Fruit fly (Drosophila melanogaster): ENCODE results near the gene Irc.

The Irc gene

dm6 chr3R:16982108-16982707 lies 20.5 kb upstream of the Irc start, which contains the start of gene AhcyL2 (continued):
- no peak for TF ChIP-seq lz (GFP tag; optimal IDR thresholded peaks at IDR 0.05)
- no peak for TF ChIP-seq dac (GFP tag; optimal IDR thresholded peaks at IDR 0.05)
- no peak for TF ChIP-seq CG11902 (GFP tag; optimal IDR thresholded peaks at IDR 0.05)
- TF ChIP-seq Ets96B (tag; optimal IDR thresholded peaks at IDR 0.05), result no peak
- TF ChIP-seq salr (GFP tag; optimal IDR thresholded peaks at IDR 0.05), result no peak
- TF ChIP-seq CG8119 (GFP tag; IDR thresholded peaks at IDR 0.05), result no peak
- TF ChIP-seq vri (GFP tag; optimal IDR thresholded peaks at IDR 0.05), result peak; percentile 84
- no peak for TF ChIP-seq fd59A (GFP tag; optimal IDR thresholded peaks at IDR 0.05)
- TF ChIP-seq CG11294 (GFP tag; IDR thresholded peaks at IDR 0.05), result no peak
- TF ChIP-seq cyc (GFP tag; optimal IDR thresholded peaks at IDR 0.05), result no peak
- no peak for TF ChIP-seq CG7368 (GFP tag; optimal IDR thresholded peaks at IDR 0.05)

- TF ChIP-seq CG6276 (GFP tag; optimal IDR thresholded peaks at IDR 0.05), result no peak
- TF ChIP-seq Eip78C (GFP tag), result no peak
- TF ChIP-seq CG10669 (GFP tag; optimal IDR thresholded peaks at IDR 0.05), result no peak
- TF ChIP-seq vri (GFP tag; optimal IDR thresholded peaks at IDR 0.05), result no peak
- no peak for TF ChIP-seq acj6 (GFP tag; optimal IDR thresholded peaks at IDR 0.05)
- no peak for TF ChIP-seq Hr38 (GFP tag; optimal IDR thresholded peaks at IDR 0.05)
- no peak for TF ChIP-seq CG7368 (GFP tag; optimal IDR thresholded peaks at IDR 0.05)
- TF ChIP-seq CG8319 (GFP tag; optimal IDR thresholded peaks at IDR 0.05), result no peak
- no peak for TF ChIP-seq Hr4 (GFP tag; optimal IDR thresholded peaks at IDR 0.05)
- no peak for TF ChIP-seq CG15336 (GFP tag; IDR thresholded peaks at IDR 0.05)
- no peak for TF ChIP-seq OdsH (GFP tag; optimal IDR thresholded peaks at IDR 0.05)
Observed at dm6 chr3R:16983001-16983400, 19.7 kb upstream of the Irc start.

DNA sequence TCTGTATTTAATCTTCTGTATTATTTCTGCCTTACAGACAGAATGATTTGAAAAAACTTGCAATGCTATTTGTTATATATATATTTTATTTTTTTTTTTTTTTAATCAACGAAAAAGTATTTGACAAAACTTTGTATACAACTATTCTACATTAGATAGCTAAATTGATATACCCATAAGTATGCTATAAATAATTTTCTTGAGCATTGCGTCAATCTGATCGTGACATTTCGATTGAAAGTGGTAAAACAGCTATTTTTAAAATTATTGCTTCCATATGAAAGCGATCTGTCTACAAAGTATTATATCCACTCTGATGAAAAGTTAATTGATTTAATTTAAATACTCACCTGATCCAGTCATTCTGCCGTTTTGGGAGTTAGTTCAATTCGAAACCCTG lies 18.5 kb upstream of the Irc start:
- TF ChIP-seq CG8119 (GFP tag; IDR thresholded peaks at IDR 0.05) (no peak), Sox15 (GFP tag; optimal IDR thresholded peaks at IDR 0.05) (no peak), CG6792 (GFP tag; optimal IDR thresholded peaks at IDR 0.05) (no peak), CG10631 (GFP tag; optimal IDR thresholded peaks at IDR 0.05) (no peak), Eip75B (GFP tag; optimal IDR thresholded peaks at IDR 0.05) (no peak), lz (GFP tag; optimal IDR thresholded peaks at IDR 0.05) (no peak), dac (GFP tag; optimal IDR thresholded peaks at IDR 0.05) (no peak), CG11294 (GFP tag; IDR thresholded peaks at IDR 0.05) (no peak), vri (GFP tag; optimal IDR thresholded peaks at IDR 0.05) (no peak)

DNA sequence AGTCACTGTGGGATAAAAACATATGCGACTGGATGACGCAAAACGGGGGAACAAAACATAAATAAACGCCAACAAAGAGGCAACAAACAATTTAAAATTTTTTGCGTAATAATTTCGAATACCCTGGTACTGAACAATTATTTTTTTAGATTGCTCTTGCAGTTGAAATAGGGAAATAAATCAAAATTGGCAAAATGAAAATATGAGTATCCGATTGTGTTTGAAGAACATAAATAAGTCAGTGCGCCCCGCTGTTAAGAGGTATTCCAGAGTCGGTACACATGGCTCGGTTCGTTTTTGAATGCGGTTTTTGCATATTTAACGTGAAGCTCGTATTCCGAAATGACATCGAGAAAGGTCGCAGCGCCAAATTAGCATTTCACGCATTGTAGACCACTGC lies 17.1 kb upstream of the Irc start:
- TF ChIP-seq CG7368 (GFP tag; optimal IDR thresholded peaks at IDR 0.05), result no peak
- peak; percentile 77 for TF ChIP-seq lz (GFP tag; optimal IDR thresholded peaks at IDR 0.05)
- peak; percentile 70 for TF ChIP-seq Smox (GFP tag; optimal IDR thresholded peaks at IDR 0.05)
- no peak for TF ChIP-seq CG6163 (GFP tag; IDR thresholded peaks at IDR 0.05)
- peak; percentile 17 for TF ChIP-seq CG8632 (GFP tag; optimal IDR thresholded peaks at IDR 0.05)
- TF ChIP-seq CG10631 (GFP tag; optimal IDR thresholded peaks at IDR 0.05), result peak; percentile 5
- no peak for TF ChIP-seq fd59A (GFP tag; optimal IDR thresholded peaks at IDR 0.05)
- no peak for TF ChIP-seq fd85E (GFP tag; optimal IDR thresholded peaks at IDR 0.05)
- TF ChIP-seq CG15336 (GFP tag; IDR thresholded peaks at IDR 0.05), result 0 out of 2 replicates have a peak, but pooled peaks have one; percentile 16
- TF ChIP-seq topi (GFP tag; optimal IDR thresholded peaks at IDR 0.05), result peak; percentile 73
- TF ChIP-seq CG32006 (GFP tag; optimal IDR thresholded peaks at IDR 0.05), result no peak
- no peak for TF ChIP-seq CG8119 (GFP tag; IDR thresholded peaks at IDR 0.05)
- no peak for TF ChIP-seq CG3032 (tag; optimal IDR thresholded peaks at IDR 0.05)
- no peak for TF ChIP-seq CG6808 (GFP tag; optimal IDR thresholded peaks at IDR 0.05)
- peak; percentile 32 for TF ChIP-seq OdsH (GFP tag; optimal IDR thresholded peaks at IDR 0.05)
- peak; percentile 86 for TF ChIP-seq svp (GFP tag)
- no peak for TF ChIP-seq CG6854 (GFP tag; optimal IDR thresholded peaks at IDR 0.05)
- no peak for TF ChIP-seq dsx (GFP tag; optimal IDR thresholded peaks at IDR 0.05; ENCODE audit: poor library complexity, severe bottlenecking)
- TF ChIP-seq CG11294 (GFP tag; IDR thresholded peaks at IDR 0.05), result no peak
- no peak for TF ChIP-seq salr (GFP tag; optimal IDR thresholded peaks at IDR 0.05)
- peak; percentile 82 for TF ChIP-seq Hr39 (GFP tag; optimal IDR thresholded peaks at IDR 0.05)
- TF ChIP-seq achi (GFP tag; optimal IDR thresholded peaks at IDR 0.05), result peak; percentile 13
- peak; percentile 77 for TF ChIP-seq cyc (GFP tag; optimal IDR thresholded peaks at IDR 0.05)
- TF ChIP-seq CG8319 (GFP tag; optimal IDR thresholded peaks at IDR 0.05), result peak; percentile 5
- TF ChIP-seq eg (GFP tag; IDR thresholded peaks at IDR 0.05), result no peak
- TF ChIP-seq Eip78C (GFP tag), result peak; percentile 70
- TF ChIP-seq Gug (GFP tag; IDR thresholded peaks at IDR 0.05), result no peak
- TF ChIP-seq CG10669 (GFP tag; optimal IDR thresholded peaks at IDR 0.05), result no peak
- TF ChIP-seq CG34406 (GFP tag; optimal IDR thresholded peaks at IDR 0.05), result peak; percentile 19
- TF ChIP-seq acj6 (GFP tag; optimal IDR thresholded peaks at IDR 0.05), result peak; percentile 50
- no peak for TF ChIP-seq dac (GFP tag; optimal IDR thresholded peaks at IDR 0.05)
- peak; percentile 52 for TF ChIP-seq Sox14 (GFP tag; optimal IDR thresholded peaks at IDR 0.05)
- no peak for TF ChIP-seq CG16779 (tag; optimal IDR thresholded peaks at IDR 0.05)
- TF ChIP-seq CG11902 (GFP tag; optimal IDR thresholded peaks at IDR 0.05), result peak; percentile 30
- TF ChIP-seq spab (GFP tag; optimal IDR thresholded peaks at IDR 0.05), result no peak
